Worm (Caenorhabditis elegans): ENCODE data around the gene srr-2.

DNA sequence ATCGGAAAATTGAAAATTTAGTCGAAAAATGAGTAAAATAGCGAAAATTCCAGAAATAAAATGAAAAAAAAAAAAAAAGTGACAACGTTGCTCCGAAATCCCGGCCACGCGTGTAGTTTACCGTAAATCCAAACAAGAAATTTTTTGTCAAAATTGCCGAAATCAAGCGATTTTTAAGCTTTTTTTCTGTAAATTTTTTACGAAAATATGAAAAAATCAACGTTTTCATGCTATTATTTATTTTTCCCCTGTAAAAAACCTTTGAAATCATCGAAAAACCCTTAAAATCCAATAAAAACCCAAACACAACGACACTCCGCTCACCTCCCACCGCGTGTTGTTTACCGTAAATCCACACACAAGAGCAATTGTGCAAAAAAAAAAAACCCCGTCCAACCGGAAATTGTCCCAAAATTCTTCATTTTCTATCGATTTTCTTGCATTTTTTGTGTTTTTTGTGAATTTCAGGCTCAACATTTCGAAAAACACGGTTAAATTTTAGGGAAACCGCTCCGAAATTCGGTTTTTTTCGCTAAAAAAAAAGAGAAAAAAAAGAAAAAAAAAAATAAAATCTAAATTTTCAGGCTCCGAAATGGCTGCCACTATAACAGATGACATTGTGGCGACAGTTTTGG, 26.9 kb downstream of the srr-2 start, which contains the start of the genes Y39B6A.3 and pph-5:
- TF ChIP-seq nhr-25 (tag; optimal IDR thresholded peaks at IDR 0.05) (no peak), lin-39 (tag; optimal IDR thresholded peaks at IDR 0.05) (no peak), nhr-77 (tag; optimal IDR thresholded peaks at IDR 0.05) (no peak), elt-1 (tag; optimal IDR thresholded peaks at IDR 0.05) (no peak), lin-11 (tag; optimal IDR thresholded peaks at IDR 0.05) (no peak), lin-13 (GFP tag; optimal IDR thresholded peaks at IDR 0.05) (peak; percentile 71), lsy-2 (tag; optimal IDR thresholded peaks at IDR 0.05) (peak; percentile 34 to 70), elt-3 (tag; optimal IDR thresholded peaks at IDR 0.05) (no peak)
